Worm (Caenorhabditis elegans): ENCODE measurements around the gene M05D6.8.
A peak's percentile ranks its signal among the peaks of the same experiment; 100 is the strongest.

M05D6.8 gene

ce11 chrII:8441519-8441918 lies 29.5 kb downstream of the M05D6.8 start:
- TF ChIP-seq saeg-2 (GFP tag; IDR thresholded peaks at IDR 0.05) = peak; percentile 31; the same call in 1 of the 2 replicates
- TF ChIP-seq pqm-1 (tag; optimal IDR thresholded peaks at IDR 0.05) = no peak
- peak; percentile 81 for TF ChIP-seq T26A8.4 (GFP tag; IDR thresholded peaks at IDR 0.05)
- peak; percentile 79; the same call in 1 of the 2 replicates for TF ChIP-seq zfp-3 (GFP tag; conservative IDR thresholded peaks at IDR 0.05)
- TF ChIP-seq nhr-6 (tag; optimal IDR thresholded peaks at IDR 0.05) = no peak
- peak; percentile 79 for TF ChIP-seq mes-2 (tag; optimal IDR thresholded peaks at IDR 0.05; ENCODE audit: poor library complexity, severe bottlenecking)
- TF ChIP-seq lin-39 (tag; optimal IDR thresholded peaks at IDR 0.05) = no peak
- peak; percentile 20; the same call in 1 of the 2 replicates for TF ChIP-seq dmd-6 (GFP tag; IDR thresholded peaks at IDR 0.05)
- TF ChIP-seq rbr-2 (tag; optimal IDR thresholded peaks at IDR 0.05) = peak; percentile 28
- TF ChIP-seq zag-1 (tag; optimal IDR thresholded peaks at IDR 0.05) = no peak
- TF ChIP-seq daf-19 (GFP tag; conservative IDR thresholded peaks at IDR 0.05) = peak; percentile 86
- 0 out of 2 replicates have a peak, but pooled peaks have one; percentile 25 for TF ChIP-seq ZK337.2 (GFP tag; IDR thresholded peaks at IDR 0.05)
- TF ChIP-seq skn-1 (tag; optimal IDR thresholded peaks at IDR 0.05) = no peak
- TF ChIP-seq tra-1 (GFP tag; IDR thresholded peaks at IDR 0.05) = peak; percentile 79
- TF ChIP-seq hmg-1.1 (GFP tag; IDR thresholded peaks at IDR 0.05) = peak; percentile 50
- peak; percentile 88 for TF ChIP-seq Y5F2A.4 (GFP tag; optimal IDR thresholded peaks at IDR 0.05)
- no peak for TF ChIP-seq lin-15B (tag; optimal IDR thresholded peaks at IDR 0.05)
- TF ChIP-seq mdt-29 (GFP tag; IDR thresholded peaks at IDR 0.05) = peak; percentile 69; the same call in 1 of the 2 replicates
- peak in 1 of 2 experiments; percentile 32 for TF ChIP-seq lsy-2 (tag; optimal IDR thresholded peaks at IDR 0.05)
- TF ChIP-seq hif-1 (tag; optimal IDR thresholded peaks at IDR 0.05) = peak in 1 of 2 experiments; percentile 35
- TF ChIP-seq ZK546.5 (tag; optimal IDR thresholded peaks at IDR 0.05) = no peak
- peak; percentile 82; the same call in 1 of the 2 replicates for TF ChIP-seq Y75B8A.6 (GFP tag; IDR thresholded peaks at IDR 0.05)
- TF ChIP-seq nhr-77 (tag; optimal IDR thresholded peaks at IDR 0.05) = no peak
- no peak for TF ChIP-seq ceh-44 (GFP tag; IDR thresholded peaks at IDR 0.05)
- TF ChIP-seq nhr-25 (tag; optimal IDR thresholded peaks at IDR 0.05; ENCODE audit: borderline replicate concordance, insufficient read depth) = peak; percentile 9
- TF ChIP-seq snpc-4 (tag; optimal IDR thresholded peaks at IDR 0.05) = no peak
- peak; percentile 88 for TF ChIP-seq D1046.2 (GFP tag; IDR thresholded peaks at IDR 0.05)
- TF ChIP-seq lin-1 (GFP tag; IDR thresholded peaks at IDR 0.05) = peak; percentile 75
- no peak for TF ChIP-seq fkh-10 (GFP tag; optimal IDR thresholded peaks at IDR 0.05)
- TF ChIP-seq snpc-1.2 (GFP tag; IDR thresholded peaks at IDR 0.05) = peak; percentile 85
- peak; percentile 71; the same call in 1 of the 2 replicates for TF ChIP-seq ceh-20 (GFP tag; IDR thresholded peaks at IDR 0.05)
- 0 out of 2 replicates have a peak, but pooled peaks have one; percentile 48 for TF ChIP-seq Y105C5A.15 (GFP tag; IDR thresholded peaks at IDR 0.05)
- TF ChIP-seq unc-130 (GFP tag; optimal IDR thresholded peaks at IDR 0.05) = peak; percentile 38
- TF ChIP-seq ceh-82 (tag; optimal IDR thresholded peaks at IDR 0.05) = no peak
- TF ChIP-seq F10B5.3 (tag; optimal IDR thresholded peaks at IDR 0.05) = peak; percentile 79
- peak; percentile 80 for TF ChIP-seq duxl-1 (tag; optimal IDR thresholded peaks at IDR 0.05; ENCODE audit: poor library complexity)
- peak; percentile 77 for TF ChIP-seq php-3 (GFP tag; IDR thresholded peaks at IDR 0.05)
- peak; percentile 55 for TF ChIP-seq nhr-102 (tag; optimal IDR thresholded peaks at IDR 0.05)
- peak; percentile 92 for TF ChIP-seq pha-4 (GFP tag; IDR thresholded peaks at IDR 0.05)
- no peak for TF ChIP-seq pha-4 (tag; optimal IDR thresholded peaks at IDR 0.05)
- TF ChIP-seq R02D3.7 (tag; optimal IDR thresholded peaks at IDR 0.05) = peak; percentile 21
- TF ChIP-seq hlh-11 (tag; optimal IDR thresholded peaks at IDR 0.05) = peak; percentile 4
- TF ChIP-seq Y48G9A.11 (GFP tag; IDR thresholded peaks at IDR 0.05) = peak; percentile 84
- no peak for TF ChIP-seq unc-39 (tag; optimal IDR thresholded peaks at IDR 0.05)
- no peak for TF ChIP-seq set-16 (GFP tag; IDR thresholded peaks at IDR 0.05)
- peak; percentile 99 for TF ChIP-seq dmd-8 (GFP tag; IDR thresholded peaks at IDR 0.05)
- no peak for TF ChIP-seq nhr-11 (tag; optimal IDR thresholded peaks at IDR 0.05)
- TF ChIP-seq unc-62 (GFP tag; optimal IDR thresholded peaks at IDR 0.05 in 1 of 2) = no peak
- TF ChIP-seq unc-62 (tag; optimal IDR thresholded peaks at IDR 0.05) = no peak
- TF ChIP-seq spr-3 (GFP tag; optimal IDR thresholded peaks at IDR 0.05) = peak; percentile 82
- peak; percentile 85 for TF ChIP-seq lin-38 (GFP tag; IDR thresholded peaks at IDR 0.05)

Data from whole organism, L4 larva.